Fruit fly (Drosophila melanogaster): ENCODE data around the gene frc.

frc gene

DNA sequence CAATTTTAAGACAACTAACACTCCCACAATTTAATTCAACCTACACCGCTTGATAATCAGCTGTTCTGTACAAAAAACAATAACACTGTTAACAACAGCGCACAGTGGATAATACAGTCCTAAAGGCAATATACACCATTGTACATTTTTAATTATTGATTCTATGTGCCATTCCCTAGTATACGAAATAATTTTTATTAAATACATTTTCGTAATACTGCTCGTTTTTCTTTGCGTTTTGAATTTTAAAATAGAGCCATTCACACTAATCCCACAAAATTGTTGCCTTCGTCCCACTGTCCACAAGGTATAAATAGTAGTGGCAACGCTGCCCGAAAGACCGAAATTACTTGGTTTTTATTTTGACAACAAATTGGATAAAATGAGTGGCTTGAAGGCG is 565 bp upstream of the frc start, which contains the start of the genes Coq4 and CG32176 (continued):
- TF ChIP-seq btn (GFP tag; optimal IDR thresholded peaks at IDR 0.05) (peak; percentile 94), CG6654 (GFP tag; optimal IDR thresholded peaks at IDR 0.05) (peak; percentile 87), sima (GFP tag; optimal IDR thresholded peaks at IDR 0.05) (peak; percentile 92), crc (GFP tag; optimal IDR thresholded peaks at IDR 0.05) (peak; percentile 98), CG18476 (GFP tag; optimal IDR thresholded peaks at IDR 0.05) (peak; percentile 97), CG2120 (GFP tag; optimal IDR thresholded peaks at IDR 0.05) (peak; percentile 99), HLH3B (GFP tag; IDR thresholded peaks at IDR 0.05) (peak; percentile 97), CG2129 (GFP tag; IDR thresholded peaks at IDR 0.05; ENCODE audit: partially characterized antibody) (no peak), CG2889 (GFP tag; IDR thresholded peaks at IDR 0.05) (peak; percentile 97), sc (optimal IDR thresholded peaks at IDR 0.05) (no peak), sc (GFP tag; optimal IDR thresholded peaks at IDR 0.05) (peak; percentile 95), bcd (GFP tag; optimal IDR thresholded peaks at IDR 0.05) (peak; percentile 98), Oli (tag; optimal IDR thresholded peaks at IDR 0.05) (peak; percentile 97), Mrtf (GFP tag; IDR thresholded peaks at IDR 0.05) (peak; percentile 98), otp (GFP tag; IDR thresholded peaks at IDR 0.05) (peak; percentile 98), da (GFP tag; optimal IDR thresholded peaks at IDR 0.05) (peak; percentile 95), CG10267 (tag; optimal IDR thresholded peaks at IDR 0.05) (peak; percentile 91), CG12236 (GFP tag; optimal IDR thresholded peaks at IDR 0.05) (peak; percentile 92), CG4282 (GFP tag; optimal IDR thresholded peaks at IDR 0.05) (peak; percentile 99), dan (GFP tag; IDR thresholded peaks at IDR 0.05) (peak; percentile 95), fu2 (GFP tag; optimal IDR thresholded peaks at IDR 0.05) (peak; percentile 97), slbo (GFP tag; IDR thresholded peaks at IDR 0.05) (peak; percentile 99), CG6689 (GFP tag; IDR thresholded peaks at IDR 0.05) (peak; percentile 96), amos (GFP tag; IDR thresholded peaks at IDR 0.05; ENCODE audit: partially characterized antibody) (peak; percentile 49; the same call in 1 of the 2 replicates), CG9609 (GFP tag; optimal IDR thresholded peaks at IDR 0.05) (peak; percentile 98), CG8359 (GFP tag; optimal IDR thresholded peaks at IDR 0.05; ENCODE audit: borderline replicate concordance) (peak; percentile 90), ftz-f1 (GFP tag; optimal IDR thresholded peaks at IDR 0.05) (peak; percentile 82), Hmx (GFP tag; optimal IDR thresholded peaks at IDR 0.05) (peak; percentile 95), sug (tag; optimal IDR thresholded peaks at IDR 0.05) (peak; percentile 96), schlank (tag; optimal IDR thresholded peaks at IDR 0.05) (peak; percentile 97), CG4707 (GFP tag; optimal IDR thresholded peaks at IDR 0.05) (peak; percentile 100), gce (GFP tag; IDR thresholded peaks at IDR 0.05) (peak; percentile 94), Ravus (GFP tag; IDR thresholded peaks at IDR 0.05) (peak; percentile 94), Bgb (GFP tag; IDR thresholded peaks at IDR 0.05; ENCODE audit: partially characterized antibody) (peak; percentile 77), pho (GFP tag; optimal IDR thresholded peaks at IDR 0.05) (peak; percentile 99), zfh2 (GFP tag; optimal IDR thresholded peaks at IDR 0.05) (peak; percentile 99), bbx (GFP tag; IDR thresholded peaks at IDR 0.05; ENCODE audit: partially characterized antibody) (peak; percentile 68; the same call in 1 of the 2 replicates), sens (GFP tag) (peak; percentile 100), Asciz (GFP tag; optimal IDR thresholded peaks at IDR 0.05) (peak; percentile 91), CG7839 (tag; optimal IDR thresholded peaks at IDR 0.05) (peak; percentile 98), wor (GFP tag; IDR thresholded peaks at IDR 0.05) (peak; percentile 93), Chrac-16 (GFP tag; optimal IDR thresholded peaks at IDR 0.05) (peak; percentile 99), Side (GFP tag; optimal IDR thresholded peaks at IDR 0.05) (peak; percentile 98), gsb (GFP tag; IDR thresholded peaks at IDR 0.05) (peak; percentile 96), corto (GFP tag; optimal IDR thresholded peaks at IDR 0.05) (peak; percentile 90), abd-A (tag; optimal IDR thresholded peaks at IDR 0.05) (peak; percentile 78), CG17359 (tag; optimal IDR thresholded peaks at IDR 0.05) (peak; percentile 98), CG4617 (GFP tag; optimal IDR thresholded peaks at IDR 0.05; ENCODE audit: borderline replicate concordance) (peak; percentile 99), ttk (GFP tag; IDR thresholded peaks at IDR 0.05) (peak; percentile 97), ab (GFP tag; optimal IDR thresholded peaks at IDR 0.05) (peak; percentile 96), zf30C (GFP tag; optimal IDR thresholded peaks at IDR 0.05) (peak; percentile 16)
